Fruit fly (Drosophila melanogaster): ENCODE data around the gene ND-ACP.

ND-ACP gene

dm6 chr3L:1319097-1319725 is 10.5 kb upstream of the ND-ACP start (continued):
- TF ChIP-seq CrebB (tag; optimal IDR thresholded peaks at IDR 0.05): peak; percentile 58
- peak; percentile 42; the same call in 1 of the 2 replicates for TF ChIP-seq CG14014 (GFP tag; IDR thresholded peaks at IDR 0.05)
- TF ChIP-seq CG2120 (GFP tag; optimal IDR thresholded peaks at IDR 0.05): peak; percentile 16
- TF ChIP-seq Bdp1 (GFP tag; optimal IDR thresholded peaks at IDR 0.05): peak; percentile 61
- TF ChIP-seq Hsf (GFP tag; optimal IDR thresholded peaks at IDR 0.05): peak; percentile 84
- TF ChIP-seq ato (GFP tag; IDR thresholded peaks at IDR 0.05; ENCODE audit: partially characterized antibody): no peak
- TF ChIP-seq kni (GFP tag; optimal IDR thresholded peaks at IDR 0.05): no peak
- no peak for TF ChIP-seq CG34376 (GFP tag; optimal IDR thresholded peaks at IDR 0.05)
- TF ChIP-seq wek (GFP tag; optimal IDR thresholded peaks at IDR 0.05): peak; percentile 46
- no peak for TF ChIP-seq pfk (GFP tag; optimal IDR thresholded peaks at IDR 0.05)
- peak; percentile 12 for TF ChIP-seq zf30C (GFP tag; optimal IDR thresholded peaks at IDR 0.05)
- TF ChIP-seq crp (GFP tag; optimal IDR thresholded peaks at IDR 0.05): peak in 1 of 2 experiments; percentile 23
- peak; percentile 56; the same call in 2 of the 3 replicates for TF ChIP-seq CG14050 (GFP tag; IDR thresholded peaks at IDR 0.05)
- peak; percentile 63 for TF ChIP-seq Fer1 (GFP tag; optimal IDR thresholded peaks at IDR 0.05)
- TF ChIP-seq Dll (GFP tag; IDR thresholded peaks at IDR 0.05; ENCODE audit: partially characterized antibody): no peak
- no peak for TF ChIP-seq Neu2 (GFP tag; optimal IDR thresholded peaks at IDR 0.05; ENCODE audit: borderline replicate concordance)
- peak; percentile 87 for TF ChIP-seq fd96Cb (tag; optimal IDR thresholded peaks at IDR 0.05)
- peak; percentile 61 for TF ChIP-seq CG8089 (GFP tag; optimal IDR thresholded peaks at IDR 0.05)
- TF ChIP-seq abd-A (tag; optimal IDR thresholded peaks at IDR 0.05): no peak
- TF ChIP-seq az2 (GFP tag; optimal IDR thresholded peaks at IDR 0.05): peak; percentile 87
- peak; percentile 83 for TF ChIP-seq Ssrp (tag; optimal IDR thresholded peaks at IDR 0.05)
- no peak for TF ChIP-seq Bgb (GFP tag; IDR thresholded peaks at IDR 0.05; ENCODE audit: partially characterized antibody)
- peak; percentile 3 for TF ChIP-seq CG9727 (GFP tag; optimal IDR thresholded peaks at IDR 0.05)
- no peak for TF ChIP-seq HLH4C (GFP tag; IDR thresholded peaks at IDR 0.05; ENCODE audit: partially characterized antibody)
- peak; percentile 8 for TF ChIP-seq fu2 (GFP tag; optimal IDR thresholded peaks at IDR 0.05)
- no peak for TF ChIP-seq luna (GFP tag; optimal IDR thresholded peaks at IDR 0.05)
- TF ChIP-seq wdn (GFP tag; IDR thresholded peaks at IDR 0.05): no peak
- TF ChIP-seq CG12104 (GFP tag; optimal IDR thresholded peaks at IDR 0.05): peak; percentile 16
- TF ChIP-seq cas (GFP tag; IDR thresholded peaks at IDR 0.05): no peak
- TF ChIP-seq gsb-n (tag; optimal IDR thresholded peaks at IDR 0.05): no peak
- TF ChIP-seq CG14965 (GFP tag; optimal IDR thresholded peaks at IDR 0.05; ENCODE audit: borderline replicate concordance): no peak
- peak; percentile 80 for TF ChIP-seq CG5953 (GFP tag; IDR thresholded peaks at IDR 0.05)
- TF ChIP-seq H2.0 (GFP tag; IDR thresholded peaks at IDR 0.05): peak; percentile 76
- TF ChIP-seq CG30431 (GFP tag; optimal IDR thresholded peaks at IDR 0.05): peak; percentile 42
- TF ChIP-seq CG11456 (GFP tag; IDR thresholded peaks at IDR 0.05): peak; percentile 58; the same call in 1 of the 3 replicates
- peak; percentile 60; the same call in 3 of the 4 replicates for TF ChIP-seq Gug (GFP tag; IDR thresholded peaks at IDR 0.05)
- TF ChIP-seq esg (GFP tag; conservative IDR thresholded peaks at IDR 0.05): peak; percentile 74
- TF ChIP-seq CG18764 (GFP tag; optimal IDR thresholded peaks at IDR 0.05): peak; percentile 64
- TF ChIP-seq peb (GFP tag; IDR thresholded peaks at IDR 0.05): peak; percentile 60
- peak; percentile 13 for TF ChIP-seq CG4854 (GFP tag; optimal IDR thresholded peaks at IDR 0.05)
- no peak for TF ChIP-seq CG42726 (GFP tag; IDR thresholded peaks at IDR 0.05; ENCODE audit: partially characterized antibody)
- TF ChIP-seq CG34422 (GFP tag; IDR thresholded peaks at IDR 0.05): peak; percentile 87
- TF ChIP-seq Dref (GFP tag; IDR thresholded peaks at IDR 0.05): no peak
- peak; percentile 26 for TF ChIP-seq twi (tag; optimal IDR thresholded peaks at IDR 0.05)
- TF ChIP-seq CG12942 (GFP tag; optimal IDR thresholded peaks at IDR 0.05): peak; percentile 68
- peak; percentile 41; the same call in 1 of the 2 replicates for TF ChIP-seq CG14667 (GFP tag; IDR thresholded peaks at IDR 0.05)
- TF ChIP-seq sug (tag; optimal IDR thresholded peaks at IDR 0.05): no peak
- peak; percentile 78 for TF ChIP-seq Med (GFP tag)
- no peak for TF ChIP-seq CG3838 (GFP tag; optimal IDR thresholded peaks at IDR 0.05)
- TF ChIP-seq CG15011 (GFP tag; optimal IDR thresholded peaks at IDR 0.05): no peak
